Fruit fly (Drosophila melanogaster): ENCODE data around the gene CG13026.
A peak's percentile ranks its signal among the peaks of the same experiment; 100 is the strongest.

- peak in 1 of 2 experiments; percentile 16 for TF ChIP-seq CTCF (optimal IDR thresholded peaks at IDR 0.05)
- TF ChIP-seq CG8478 (optimal IDR thresholded peaks at IDR 0.05) = no peak
Measured at dm6 chr3L:16713446-16714192, 12.3 kb downstream of the CG13026 start.
